Worm (Caenorhabditis elegans) whole organism, L1 larva: ENCODE data around the gene cdkl-1.

Source experiments
- C04F5.9 ChIP-seq: sonication (generic microtip); optimal IDR thresholded peaks from 2 replicates; lab custom pipeline; 2016; ENCODE audit warnings: missing genetic modification characterization, missing compliant biosample characterization
- aha-1 ChIP-seq: fragments of 150-350 bp; optimal IDR thresholded peaks from 2 replicates; lab custom pipeline; 2014; ENCODE audit warnings: missing biosample characterization, missing genetic modification characterization
- ama-1 ChIP-seq: fragments of 150-350 bp; optimal IDR thresholded peaks from 2 replicates; lab custom pipeline; 2014
- blmp-1 ChIP-seq: fragments of 150-350 bp; optimal IDR thresholded peaks from 2 replicates; lab custom pipeline; 2014; ENCODE audit warnings: missing biosample characterization, missing genetic modification characterization
- ceh-63 ChIP-seq: fragments of 200-800 bp; sonication (Bioruptor generic); optimal IDR thresholded peaks from 2 replicates; lab custom pipeline; 2018; ENCODE audit warnings: mild to moderate bottlenecking, missing genetic modification characterization, missing compliant biosample characterization
- ceh-8 ChIP-seq: fragments of 200-800 bp; sonication (Bioruptor generic); optimal IDR thresholded peaks from 2 replicates; lab custom pipeline; 2018; ENCODE audit warnings: mild to moderate bottlenecking, missing genetic modification characterization, moderate library complexity, missing compliant biosample characterization
- dsc-1 ChIP-seq: sonication (generic microtip); optimal IDR thresholded peaks from 2 replicates; lab custom pipeline; 2016; ENCODE audit warnings: mild to moderate bottlenecking, missing genetic modification characterization, missing compliant biosample characterization
- efl-1 ChIP-seq, 4 experiments: fragments of 150-350 bp; optimal IDR thresholded peaks in 3 of 4; peaks in 1 of 4; 1 replicate in 1 of 4; 2 replicates in 3 of 4; lab custom pipeline; 2014; ENCODE audit warnings: missing biosample characterization in 2 of 4, missing genetic modification characterization in 2 of 4, missing genetic modification reagents in 2 of 4
- efl-3 ChIP-seq: fragments of 200-800 bp; sonication (Bioruptor generic); optimal IDR thresholded peaks from 2 replicates; lab custom pipeline; 2018; ENCODE audit warnings: mild to moderate bottlenecking, missing genetic modification characterization, missing compliant biosample characterization
- elt-3 ChIP-seq, 6 experiments: fragments of 150-350 bp in 1 of 6; sonication (generic microtip); optimal IDR thresholded peaks; 2 replicates each; lab custom pipeline; 2017 to 2018; ENCODE audit warnings: missing biosample characterization in 6 of 6, missing genetic modification characterization in 6 of 6, inconsistent platforms in 1 of 6
- fkh-10 ChIP-seq: sonication (generic microtip); optimal IDR thresholded peaks from 2 replicates; lab custom pipeline; 2017; ENCODE audit warnings: missing biosample characterization, missing genetic modification reagents, missing genetic modification characterization
- grh-1 ChIP-seq: fragments of 200-800 bp; sonication (Bioruptor generic); IDR thresholded peaks from 2 replicates; pipeline ENCODE4 v1.3.6; 2022; ENCODE audit warnings: missing genetic modification reagents, missing genetic modification characterization, missing compliant biosample characterization
- hpl-2 ChIP-seq: fragments of 150-350 bp; optimal IDR thresholded peaks from 2 replicates; lab custom pipeline; 2014; ENCODE audit warnings: missing biosample characterization, missing genetic modification reagents, missing genetic modification characterization
- jun-1 ChIP-seq: fragments of 150-350 bp; optimal IDR thresholded peaks from 2 replicates; lab custom pipeline; 2014; ENCODE audit warnings: missing biosample characterization, missing genetic modification reagents, missing genetic modification characterization
- lin-13 ChIP-seq: fragments of 150-350 bp; optimal IDR thresholded peaks from 2 replicates; lab custom pipeline; 2014; ENCODE audit warnings: missing biosample characterization, missing genetic modification reagents, missing genetic modification characterization
- lin-14 ChIP-seq: fragments of 200-800 bp; sonication (Bioruptor generic); optimal IDR thresholded peaks from 2 replicates; lab custom pipeline; 2018; ENCODE audit warnings: mild to moderate bottlenecking, missing genetic modification characterization, moderate library complexity, missing compliant biosample characterization
- lin-35 ChIP-seq, 2 experiments: fragments of 150-350 bp; optimal IDR thresholded peaks; 2 replicates each; lab custom pipeline; 2014; ENCODE audit warnings: missing biosample characterization in 2 of 2, missing genetic modification characterization in 2 of 2, missing genetic modification reagents in 2 of 2
- lsy-2 ChIP-seq, 2 experiments: fragments of 150-350 bp; optimal IDR thresholded peaks; 2 replicates each; lab custom pipeline; 2014; ENCODE audit warnings: missing biosample characterization in 2 of 2, missing genetic modification characterization in 2 of 2
- mef-2 ChIP-seq: fragments of 150-350 bp; optimal IDR thresholded peaks from 2 replicates; lab custom pipeline; 2014; ENCODE audit warnings: missing biosample characterization, missing genetic modification characterization
- mep-1 ChIP-seq: fragments of 150-350 bp; optimal IDR thresholded peaks from 2 replicates; lab custom pipeline; 2014; ENCODE audit warnings: missing biosample characterization, missing genetic modification characterization
- nhr-19 ChIP-seq: fragments of 200-800 bp; sonication (Bioruptor generic); conservative IDR thresholded peaks from 2 replicates; pipeline ENCODE4 v1.3.6; 2022; ENCODE audit warnings: missing genetic modification characterization, missing compliant biosample characterization
- nhr-20 ChIP-seq: sonication (generic microtip); optimal IDR thresholded peaks from 2 replicates; lab custom pipeline; 2016; ENCODE audit warnings: mild to moderate bottlenecking, missing genetic modification characterization, missing compliant biosample characterization
- nhr-237 ChIP-seq: fragments of 150-350 bp; optimal IDR thresholded peaks from 2 replicates; lab custom pipeline; 2014; ENCODE audit warnings: missing biosample characterization, missing genetic modification characterization
- nhr-28 ChIP-seq: fragments of 150-350 bp; optimal IDR thresholded peaks from 2 replicates; lab custom pipeline; 2014; ENCODE audit warnings: missing biosample characterization, missing genetic modification characterization
- nhr-71 ChIP-seq: sonication (generic microtip); optimal IDR thresholded peaks from 2 replicates; lab custom pipeline; 2016; ENCODE audit warnings: mild to moderate bottlenecking, missing genetic modification characterization, moderate library complexity, missing compliant biosample characterization
- nhr-85 ChIP-seq: sonication (generic microtip); peaks from one replicate; lab custom pipeline; 2016; ENCODE audit warnings: missing genetic modification characterization, inconsistent platforms, missing compliant biosample characterization
- nhr-90 ChIP-seq: sonication (generic microtip); optimal IDR thresholded peaks from 2 replicates; lab custom pipeline; 2016; ENCODE audit warnings: mild to moderate bottlenecking, missing genetic modification characterization, missing compliant biosample characterization; ENCODE audit not compliant: poor library complexity
- snu-23 ChIP-seq: sonication (generic microtip); optimal IDR thresholded peaks from 2 replicates; lab custom pipeline; 2016; ENCODE audit warnings: missing genetic modification characterization, missing compliant biosample characterization
- sox-4 ChIP-seq: sonication (generic microtip); optimal IDR thresholded peaks from 2 replicates; lab custom pipeline; 2016; ENCODE audit warnings: missing genetic modification characterization, missing compliant biosample characterization
- sptf-1 ChIP-seq: fragments of 150-350 bp; optimal IDR thresholded peaks from 2 replicates; lab custom pipeline; 2014; ENCODE audit warnings: missing biosample characterization, missing genetic modification characterization
- swsn-7 ChIP-seq: sonication (generic microtip); optimal IDR thresholded peaks from 2 replicates; lab custom pipeline; 2016; ENCODE audit warnings: missing genetic modification characterization, missing compliant biosample characterization
- tbx-2 ChIP-seq: sonication (generic microtip); optimal IDR thresholded peaks from 2 replicates; lab custom pipeline; 2016; ENCODE audit warnings: missing genetic modification characterization, missing compliant biosample characterization
- tlp-1 ChIP-seq: fragments of 150-350 bp; optimal IDR thresholded peaks from 2 replicates; lab custom pipeline; 2014; ENCODE audit warnings: missing biosample characterization, missing genetic modification characterization
- unc-86 ChIP-seq: sonication (generic microtip); optimal IDR thresholded peaks from 2 replicates; lab custom pipeline; 2016; ENCODE audit warnings: missing genetic modification characterization, missing compliant biosample characterization
- unc-98 ChIP-seq: fragments of 200-800 bp; sonication (Bioruptor generic); IDR thresholded peaks from 2 replicates; pipeline ENCODE4 v1.3.6; 2022; ENCODE audit warnings: missing genetic modification characterization, missing compliant biosample characterization
- ztf-11 ChIP-seq, 2 experiments: sonication (generic microtip); optimal IDR thresholded peaks; 2 replicates each; lab custom pipeline; 2016 to 2017; ENCODE audit warnings: missing genetic modification characterization in 2 of 2, missing biosample characterization in 1 of 2, missing compliant biosample characterization in 1 of 2
- ztf-4 ChIP-seq: fragments of 150-350 bp; optimal IDR thresholded peaks from 2 replicates; lab custom pipeline; 2014; ENCODE audit warnings: missing biosample characterization, missing genetic modification characterization

cdkl-1 gene

DNA sequence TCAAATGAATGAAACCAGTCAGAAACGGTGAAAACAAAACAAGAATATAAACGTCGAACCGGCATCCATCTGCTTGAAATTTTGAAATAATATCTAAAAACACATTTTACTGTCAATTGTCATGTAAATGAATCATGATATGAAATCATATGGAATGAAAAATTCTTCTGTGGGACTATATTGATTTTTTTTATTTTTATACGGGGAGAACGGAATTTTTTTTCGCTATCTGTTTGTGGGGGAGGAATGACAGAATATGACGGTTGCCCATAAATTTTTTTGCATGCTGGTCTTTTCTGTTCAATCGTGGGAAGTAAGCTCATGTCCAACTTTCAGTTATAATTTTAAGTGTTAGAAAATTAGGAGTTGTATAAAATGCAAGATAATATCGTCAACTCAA is 46.0 kb downstream of the cdkl-1 start, which contains the start of gene C06H2.7:
Gene C06H2.7, minus strand, starts transcription at position 101 of the 400 bp plus-strand sequence.
- TF ChIP-seq swsn-7 (tag; lab: Kevin White, UChicago) (no peak), ztf-11 (tag; optimal IDR thresholded peaks at IDR 0.05; lab: Kevin White, UChicago) (no peak), nhr-90 (tag; lab: Kevin White, UChicago) (no peak), efl-1 (optimal IDR thresholded peaks at IDR 0.05; lab: Kevin White, UChicago) (no peak), efl-1 (GFP tag; optimal IDR thresholded peaks at IDR 0.05 in 1 of 2; lab: Kevin White, UChicago) (peak in 1 of 2 experiments; percentile 7), ama-1 (lab: Kevin White, UChicago) (no peak), unc-98 (GFP tag; lab: Robert Waterston, UW) (no peak), ceh-63 (GFP tag; lab: Kevin White, UChicago) (no peak), lin-35 (GFP tag; optimal IDR thresholded peaks at IDR 0.05; lab: Kevin White, UChicago) (no peak)

DNA sequence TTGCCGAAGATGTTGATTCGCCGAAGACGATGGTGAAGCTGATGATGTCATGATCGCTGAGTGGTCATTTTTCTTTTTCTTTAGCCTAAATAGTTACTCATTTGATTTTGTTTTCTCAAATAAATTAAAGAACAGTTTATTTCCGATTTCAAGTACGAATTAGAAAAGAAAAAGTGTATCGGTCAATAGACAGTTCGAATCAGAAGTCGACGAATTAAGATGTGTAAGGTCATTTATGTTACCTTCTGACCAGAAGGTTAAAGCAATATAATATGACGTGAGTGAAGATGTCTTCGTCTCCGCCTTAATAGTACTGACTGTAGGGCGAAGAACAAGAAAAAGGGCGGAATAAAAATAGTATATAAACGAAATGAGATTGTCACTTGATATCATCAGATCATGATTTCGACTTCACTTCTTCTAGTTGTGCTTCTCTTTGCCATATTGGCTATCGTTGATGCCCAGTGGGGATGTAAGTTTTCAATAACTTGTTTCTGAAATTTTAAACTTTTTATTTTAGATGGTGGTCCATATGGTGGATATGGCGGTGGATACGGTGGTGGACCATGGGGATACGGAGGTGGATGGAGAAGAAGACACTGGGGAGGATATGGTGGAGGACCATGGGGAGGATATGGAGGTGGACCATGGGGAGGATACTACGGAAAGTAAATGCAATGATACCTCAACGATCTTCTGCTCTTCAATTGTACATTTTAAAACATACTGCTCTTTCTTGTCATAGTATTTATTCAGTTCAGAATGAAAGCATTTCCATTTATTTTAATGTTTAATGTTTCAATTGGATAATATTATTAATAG is 48.5 kb downstream of the cdkl-1 start, which contains the start of the genes T19C4.24 and nlp-33:
Gene T19C4.24, minus strand, starts transcription at position 51 of the 822 bp plus-strand sequence.
Gene nlp-33, plus strand, starts transcription at position 389 of the 822 bp plus-strand sequence.
- peak; percentile 30; the same call in 1 of the 2 replicates for TF ChIP-seq grh-1
- peak in 1 of 2 experiments; percentile 8 for TF ChIP-seq lsy-2 (tag; optimal IDR thresholded peaks at IDR 0.05; lab: Kevin White, UChicago)
- TF ChIP-seq ceh-63 (GFP tag; lab: Kevin White, UChicago): no peak
- TF ChIP-seq ama-1 (lab: Kevin White, UChicago): peak; percentile 82
- TF ChIP-seq lin-35 (GFP tag; optimal IDR thresholded peaks at IDR 0.05; lab: Kevin White, UChicago): peak in 1 of 2 experiments; percentile 19
- TF ChIP-seq lin-14 (GFP tag; lab: Kevin White, UChicago): peak; percentile 63
- peak; percentile 16; the same call in 1 of the 2 replicates for TF ChIP-seq nhr-19 (GFP tag; lab: Robert Waterston, UW)
- TF ChIP-seq nhr-20 (tag; lab: Kevin White, UChicago): peak; percentile 54
- no peak for TF ChIP-seq hpl-2 (GFP tag; lab: Kevin White, UChicago)
- peak; percentile 51 for TF ChIP-seq nhr-90 (tag; lab: Kevin White, UChicago)
- TF ChIP-seq aha-1 (tag; lab: Kevin White, UChicago): no peak
- peak; percentile 26 for TF ChIP-seq blmp-1 (tag; lab: Kevin White, UChicago)
- TF ChIP-seq nhr-71 (tag; lab: Kevin White, UChicago): peak; percentile 40
- peak; percentile 50 for TF ChIP-seq snu-23
- no peak for TF ChIP-seq dsc-1 (tag; lab: Kevin White, UChicago)
- no peak for TF ChIP-seq tlp-1
- peak in 2 of 6 experiments; percentile 60 to 74 for TF ChIP-seq elt-3 (tag; optimal IDR thresholded peaks at IDR 0.05; lab: Kevin White, UChicago)
- TF ChIP-seq tbx-2 (tag; lab: Kevin White, UChicago): peak; percentile 20
- TF ChIP-seq nhr-85: peak; percentile 89
- TF ChIP-seq efl-3 (GFP tag; lab: Kevin White, UChicago): no peak

DNA sequence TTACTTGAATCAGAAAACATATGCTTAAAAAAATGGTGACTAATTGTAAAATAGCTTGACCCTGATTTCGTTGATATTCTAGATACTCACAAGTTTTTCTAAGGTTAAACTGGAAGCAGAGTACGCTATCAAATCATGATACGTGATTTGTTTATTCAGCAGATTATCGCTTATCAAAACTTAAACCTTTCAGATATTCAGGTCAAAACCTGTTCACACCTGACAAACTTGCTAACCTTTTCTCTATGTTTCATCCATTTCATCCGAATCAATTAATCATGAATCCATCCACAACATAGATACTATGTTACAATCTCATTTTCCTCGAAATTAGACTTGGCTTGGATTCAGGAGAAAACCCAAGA is 49.1 kb downstream of the cdkl-1 start:
- no peak for TF ChIP-seq ceh-63 (GFP tag; lab: Kevin White, UChicago)
- no peak for TF ChIP-seq nhr-237 (tag; lab: Kevin White, UChicago)
- peak; percentile 38 for TF ChIP-seq nhr-71 (tag; lab: Kevin White, UChicago)
- TF ChIP-seq jun-1 (tag; lab: Kevin White, UChicago): peak; percentile 9
- peak in 1 of 2 experiments; percentile 12 for TF ChIP-seq lsy-2 (tag; optimal IDR thresholded peaks at IDR 0.05; lab: Kevin White, UChicago)
- TF ChIP-seq ceh-8 (GFP tag; lab: Kevin White, UChicago): no peak
- TF ChIP-seq nhr-85: peak; percentile 86
- no peak for TF ChIP-seq ama-1 (lab: Kevin White, UChicago)
- no peak for TF ChIP-seq efl-1 (optimal IDR thresholded peaks at IDR 0.05; lab: Kevin White, UChicago)
- peak in 1 of 2 experiments; percentile 76 for TF ChIP-seq efl-1 (GFP tag; optimal IDR thresholded peaks at IDR 0.05 in 1 of 2; lab: Kevin White, UChicago)
- TF ChIP-seq lin-13 (GFP tag; lab: Kevin White, UChicago): no peak
- TF ChIP-seq elt-3 (tag; optimal IDR thresholded peaks at IDR 0.05; lab: Kevin White, UChicago): peak in 1 of 6 experiments; percentile 76
- peak; percentile 18 for TF ChIP-seq ztf-4 (tag; lab: Kevin White, UChicago)
- no peak for TF ChIP-seq unc-86
- TF ChIP-seq nhr-90 (tag; lab: Kevin White, UChicago): peak; percentile 17

DNA sequence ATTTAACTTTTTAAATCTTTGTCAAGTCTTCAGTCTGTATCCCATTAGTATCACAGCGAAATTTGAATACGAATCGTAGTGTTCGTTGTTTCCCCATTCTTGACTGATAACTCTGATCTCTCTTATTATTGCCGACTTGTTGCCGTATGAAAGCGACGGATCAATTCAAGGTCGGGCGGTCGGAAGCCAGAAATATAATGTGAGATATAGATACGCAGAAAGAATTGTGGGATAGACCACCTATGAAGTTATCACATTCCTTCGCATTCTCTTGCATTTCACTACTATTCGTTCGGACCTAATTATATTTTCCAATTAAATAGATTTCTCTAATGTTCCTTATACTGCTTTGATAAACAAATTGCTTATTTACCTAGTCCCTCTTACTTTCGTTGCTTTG is 50.3 kb downstream of the cdkl-1 start:
- TF ChIP-seq mep-1 (tag; lab: Kevin White, UChicago) (peak; percentile 8), sox-4 (tag; lab: Kevin White, UChicago) (no peak), mef-2 (tag; lab: Kevin White, UChicago) (no peak), swsn-7 (tag; lab: Kevin White, UChicago) (no peak), ztf-11 (tag; optimal IDR thresholded peaks at IDR 0.05; lab: Kevin White, UChicago) (no peak), blmp-1 (tag; lab: Kevin White, UChicago) (peak; percentile 80), C04F5.9 (tag; lab: Kevin White, UChicago) (no peak), grh-1 (no peak), nhr-85 (peak; percentile 79), lin-35 (GFP tag; optimal IDR thresholded peaks at IDR 0.05; lab: Kevin White, UChicago) (no peak), nhr-28 (tag; lab: Kevin White, UChicago) (no peak), elt-3 (tag; optimal IDR thresholded peaks at IDR 0.05; lab: Kevin White, UChicago) (peak in 1 of 6 experiments; percentile 48), sptf-1 (tag; lab: Kevin White, UChicago) (no peak), fkh-10 (no peak)
